Worm (Caenorhabditis elegans): ENCODE measurements around the gene F38B6.6.

- TF ChIP-seq nhr-237 (tag; optimal IDR thresholded peaks at IDR 0.05) (no peak), pag-3 (tag; optimal IDR thresholded peaks at IDR 0.05; ENCODE audit: borderline replicate concordance, insufficient read depth) (no peak)
Measured at ce11 chrX:6656251-6656650, 33.6 kb downstream of the F38B6.6 start.

Data from whole organism, L1 larva.